Fruit fly (Drosophila melanogaster) whole organism, embryonic: Measurements from ENCODE around the gene Muc18B.

Experiments
- Adf1 ChIP-seq: fragments of 200-800 bp; sonication (Bioruptor generic); IDR thresholded peaks from 2 replicates; pipeline ENCODE4 v1.3.6; 2022; ENCODE audit warnings: missing biosample characterization, missing genetic modification characterization
- CG10366 ChIP-seq: fragments of 200-800 bp; sonication (Bioruptor generic); IDR thresholded peaks from 2 replicates; pipeline ENCODE4 v1.3.6; 2022; ENCODE audit warnings: missing biosample characterization, missing genetic modification characterization
- CG11504 ChIP-seq: fragments of 200-800 bp; sonication (Bioruptor generic); optimal IDR thresholded peaks from 3 replicates; lab custom pipeline; 2019; ENCODE audit warnings: missing biosample characterization, mild to moderate bottlenecking, missing genetic modification characterization, moderate library complexity
- CG11695 ChIP-seq: fragments of 200-800 bp; sonication (Bioruptor generic); IDR thresholded peaks from 3 replicates; pipeline ENCODE4 v1.3.6; 2022; ENCODE audit warnings: missing biosample characterization, missing genetic modification characterization
- CG14860 ChIP-seq: fragments of 200-800 bp; sonication (Bioruptor generic); IDR thresholded peaks from 3 replicates; pipeline ENCODE4 v1.3.6; 2022; ENCODE audit warnings: missing biosample characterization, missing genetic modification characterization; ENCODE audit not compliant: partially characterized antibody
- CG15011 ChIP-seq: fragments of 200-800 bp; sonication (Bioruptor generic); optimal IDR thresholded peaks from 3 replicates; lab custom pipeline; 2018; ENCODE audit warnings: missing biosample characterization, mild to moderate bottlenecking, missing genetic modification characterization
- CG15073 ChIP-seq: fragments of 200-800 bp; sonication (Bioruptor generic); optimal IDR thresholded peaks from 2 replicates; lab custom pipeline; 2016; ENCODE audit warnings: missing biosample characterization, missing genetic modification characterization
- CG1603 ChIP-seq: fragments of 200-800 bp; sonication (Bioruptor generic); optimal IDR thresholded peaks from 2 replicates; lab custom pipeline; 2019; ENCODE audit warnings: missing biosample characterization, mild to moderate bottlenecking, missing genetic modification characterization, moderate library complexity
- CG16779 ChIP-seq: fragments of 200-800 bp; sonication (Bioruptor generic); IDR thresholded peaks from 2 replicates; pipeline ENCODE4 v1.3.6; 2022; ENCODE audit warnings: missing biosample characterization, missing genetic modification characterization
- CG17361 ChIP-seq: fragments of 200-800 bp; sonication (Bioruptor generic); IDR thresholded peaks from 3 replicates; pipeline ENCODE4 v1.3.6; 2022; ENCODE audit warnings: missing biosample characterization, missing genetic modification characterization
- CG17568 ChIP-seq: fragments of 200-800 bp; sonication (Bioruptor generic); optimal IDR thresholded peaks from 2 replicates; lab custom pipeline; 2018; ENCODE audit warnings: missing biosample characterization, mild to moderate bottlenecking, missing genetic modification characterization, moderate library complexity
- CG2889 ChIP-seq: fragments of 200-800 bp; sonication (Bioruptor generic); IDR thresholded peaks from 3 replicates; pipeline ENCODE4 v1.3.6; 2022; ENCODE audit warnings: missing biosample characterization, missing genetic modification characterization
- CG31441 ChIP-seq: fragments of 200-800 bp; sonication (Bioruptor generic); IDR thresholded peaks from 2 replicates; pipeline ENCODE4 v1.3.6; 2022; ENCODE audit warnings: missing biosample characterization, missing genetic modification characterization
- CG3163 ChIP-seq: fragments of 200-800 bp; sonication (Bioruptor generic); optimal IDR thresholded peaks from 3 replicates; lab custom pipeline; 2016; ENCODE audit warnings: missing biosample characterization, missing genetic modification characterization
- CG4360 ChIP-seq: fragments of 200-800 bp; sonication (Bioruptor generic); IDR thresholded peaks from 2 replicates; pipeline ENCODE4 v1.3.6; 2022; ENCODE audit warnings: missing biosample characterization, missing genetic modification characterization
- CG6683 ChIP-seq: fragments of 200-800 bp; sonication (Bioruptor generic); optimal IDR thresholded peaks from 2 replicates; lab custom pipeline; 2017; ENCODE audit warnings: missing biosample characterization, mild to moderate bottlenecking, missing genetic modification characterization, missing genetic modification reagents
- CG6689 ChIP-seq: fragments of 200-800 bp; sonication (Bioruptor generic); IDR thresholded peaks from 2 replicates; pipeline ENCODE4 v1.3.6; 2022; ENCODE audit warnings: missing biosample characterization, missing genetic modification characterization
- CG8290 ChIP-seq, 3 experiments: fragments of 200-800 bp; sonication (Bioruptor generic); optimal IDR thresholded peaks; 2 replicates each; lab custom pipeline; 2016 to 2019; ENCODE audit warnings: missing biosample characterization in 3 of 3, missing genetic modification characterization in 3 of 3, mild to moderate bottlenecking in 2 of 3, moderate library complexity in 1 of 3
- CG8359 ChIP-seq: fragments of 200-800 bp; sonication (Bioruptor generic); optimal IDR thresholded peaks from 2 replicates; lab custom pipeline; 2017; ENCODE audit warnings: missing biosample characterization, mild to moderate bottlenecking, missing genetic modification characterization, borderline replicate concordance
- CG9437 ChIP-seq: fragments of 200-800 bp; sonication (Bioruptor generic); optimal IDR thresholded peaks from 2 replicates; lab custom pipeline; 2018; ENCODE audit warnings: missing biosample characterization, mild to moderate bottlenecking, missing genetic modification characterization
- CG9609 ChIP-seq: fragments of 200-800 bp; sonication (Bioruptor generic); optimal IDR thresholded peaks from 3 replicates; lab custom pipeline; 2016; ENCODE audit warnings: missing biosample characterization, missing genetic modification characterization
- CG9797 ChIP-seq: fragments of 200-800 bp; sonication (Bioruptor generic); optimal IDR thresholded peaks from 3 replicates; lab custom pipeline; 2018; ENCODE audit warnings: missing biosample characterization, mild to moderate bottlenecking, missing genetic modification characterization
- CHES-1-like ChIP-seq: fragments of 200-800 bp; sonication (Bioruptor generic); optimal IDR thresholded peaks from 2 replicates; lab custom pipeline; 2016; ENCODE audit warnings: missing biosample characterization, missing genetic modification characterization
- CoRest ChIP-seq: fragments of 200-800 bp; sonication (Bioruptor generic); optimal IDR thresholded peaks from 3 replicates; lab custom pipeline; 2018; ENCODE audit warnings: missing biosample characterization, mild to moderate bottlenecking, missing genetic modification characterization, moderate library complexity
- Dfd ChIP-seq, 2 experiments: fragments of >200 bp; optimal IDR thresholded peaks; 2 replicates each; lab custom pipeline; 2017; ENCODE audit warnings: missing biosample characterization in 2 of 2, missing genetic modification characterization in 2 of 2
- Dll ChIP-seq: fragments of 200-800 bp; sonication (Bioruptor generic); IDR thresholded peaks from 4 replicates; pipeline ENCODE4 v1.3.6; 2022; ENCODE audit warnings: missing biosample characterization, missing genetic modification characterization; ENCODE audit not compliant: partially characterized antibody
- Eip74EF ChIP-seq, 2 experiments: fragments of 200-800 bp in 1 of 2; fragments of >200 bp in 1 of 2; sonication (Bioruptor generic) in 1 of 2; optimal IDR thresholded peaks; 2 replicates each; lab custom pipeline; 2017 to 2019; ENCODE audit warnings: missing biosample characterization in 2 of 2, missing genetic modification characterization in 2 of 2, mild to moderate bottlenecking in 1 of 2, moderate library complexity in 1 of 2
- Gug ChIP-seq: fragments of 200-800 bp; sonication (Bioruptor generic); IDR thresholded peaks from 4 replicates; pipeline ENCODE4 v1.3.6; 2022; ENCODE audit warnings: missing biosample characterization, missing genetic modification characterization
- Hand ChIP-seq: fragments of 200-800 bp; sonication (Bioruptor generic); optimal IDR thresholded peaks from 2 replicates; lab custom pipeline; 2017; ENCODE audit warnings: mild to moderate bottlenecking, missing biosample characterization, missing genetic modification reagents, missing genetic modification characterization
- Lpt ChIP-seq: fragments of >200 bp; optimal IDR thresholded peaks from 2 replicates; lab custom pipeline; 2018; ENCODE audit warnings: missing biosample characterization, missing genetic modification characterization
- MTF-1 ChIP-seq: fragments of 200-800 bp; sonication (Bioruptor generic); optimal IDR thresholded peaks from 2 replicates; lab custom pipeline; 2018; ENCODE audit warnings: missing biosample characterization, mild to moderate bottlenecking, missing genetic modification characterization, borderline replicate concordance
- Myb ChIP-seq: fragments of 200-800 bp; sonication (Bioruptor generic); optimal IDR thresholded peaks from 2 replicates; lab custom pipeline; 2016; ENCODE audit warnings: missing biosample characterization, missing genetic modification characterization
- Nf-YB ChIP-seq: fragments of 200-800 bp; sonication (Bioruptor generic); optimal IDR thresholded peaks from 3 replicates; lab custom pipeline; 2019; ENCODE audit warnings: missing biosample characterization, mild to moderate bottlenecking, missing genetic modification characterization, moderate library complexity
- Opbp ChIP-seq: fragments of 200-800 bp; sonication (Bioruptor generic); IDR thresholded peaks from 3 replicates; pipeline ENCODE4 v1.3.6; 2022; ENCODE audit warnings: missing biosample characterization, missing genetic modification characterization; ENCODE audit not compliant: partially characterized antibody
- Ravus ChIP-seq: fragments of 200-800 bp; sonication (Bioruptor generic); IDR thresholded peaks from 2 replicates; pipeline ENCODE4 v1.3.6; 2022; ENCODE audit warnings: missing biosample characterization, missing genetic modification characterization
- Rfx ChIP-seq: fragments of 200-800 bp; sonication (Bioruptor generic); IDR thresholded peaks from 2 replicates; pipeline ENCODE4 v1.3.6; 2022; ENCODE audit warnings: missing biosample characterization, missing genetic modification characterization
- Sin3A ChIP-seq: fragments of >200 bp; optimal IDR thresholded peaks from 2 replicates; lab custom pipeline; 2018
- bowl ChIP-seq: fragments of 200-800 bp; sonication (Bioruptor generic); IDR thresholded peaks from 2 replicates; pipeline ENCODE4 v1.3.6; 2022; ENCODE audit warnings: missing biosample characterization, missing genetic modification characterization
- da ChIP-seq: fragments of 200-800 bp; sonication (Bioruptor generic); optimal IDR thresholded peaks from 2 replicates; lab custom pipeline; 2016; ENCODE audit warnings: missing biosample characterization, missing genetic modification characterization
- gcm2 ChIP-seq: fragments of 200-800 bp; sonication (Bioruptor generic); optimal IDR thresholded peaks from 2 replicates; lab custom pipeline; 2016; ENCODE audit warnings: missing biosample characterization, missing genetic modification characterization
- gem ChIP-seq: fragments of 200-800 bp; sonication (Bioruptor generic); optimal IDR thresholded peaks from 2 replicates; lab custom pipeline; 2019; ENCODE audit warnings: missing biosample characterization, mild to moderate bottlenecking, missing genetic modification characterization, moderate library complexity
- gro ChIP-seq: fragments of 200-800 bp; sonication (Bioruptor generic); optimal IDR thresholded peaks from 2 replicates; lab custom pipeline; 2016; ENCODE audit warnings: missing biosample characterization, missing genetic modification characterization
- kni ChIP-seq: fragments of 200-800 bp; sonication (Bioruptor generic); optimal IDR thresholded peaks from 3 replicates; lab custom pipeline; 2017; ENCODE audit warnings: mild to moderate bottlenecking, missing biosample characterization, missing genetic modification reagents, missing genetic modification characterization
- lbe ChIP-seq: fragments of 200-800 bp; sonication (Bioruptor generic); optimal IDR thresholded peaks from 2 replicates; lab custom pipeline; 2016; ENCODE audit warnings: missing biosample characterization, mild to moderate bottlenecking, missing genetic modification characterization
- lov ChIP-seq, 2 experiments: fragments of 200-800 bp in 1 of 2; fragments of >200 bp in 1 of 2; sonication (Bioruptor generic) in 1 of 2; IDR thresholded peaks in 1 of 2; optimal IDR thresholded peaks in 1 of 2; 2 replicates in 1 of 2; 3 replicates in 1 of 2; pipeline versions ENCODE4 v1.3.6 to Lab custom; 2017 to 2022; ENCODE audit warnings: missing biosample characterization in 1 of 2, missing genetic modification characterization in 1 of 2
- peb ChIP-seq: fragments of 200-800 bp; sonication (Bioruptor generic); IDR thresholded peaks from 2 replicates; pipeline ENCODE4 v1.3.6; 2022; ENCODE audit warnings: missing biosample characterization, missing genetic modification characterization
- pzg ChIP-seq: fragments of 200-800 bp; sonication (Bioruptor generic); optimal IDR thresholded peaks from 3 replicates; lab custom pipeline; 2018; ENCODE audit warnings: missing biosample characterization, mild to moderate bottlenecking, missing genetic modification characterization, moderate library complexity
- sens-2 ChIP-seq: fragments of 200-800 bp; sonication (Bioruptor generic); IDR thresholded peaks from 2 replicates; pipeline ENCODE4 v1.3.6; 2022; ENCODE audit warnings: missing biosample characterization, missing genetic modification characterization
- sob ChIP-seq: fragments of 200-800 bp; sonication (Bioruptor generic); IDR thresholded peaks from 2 replicates; pipeline ENCODE4 v1.3.6; 2022; ENCODE audit warnings: missing biosample characterization, missing genetic modification characterization
- tna ChIP-seq: fragments of 200-800 bp; sonication (Bioruptor generic); IDR thresholded peaks from 2 replicates; pipeline ENCODE4 v1.3.6; 2022; ENCODE audit warnings: missing biosample characterization, missing genetic modification characterization; ENCODE audit not compliant: partially characterized antibody

Gene Muc18B

DNA sequence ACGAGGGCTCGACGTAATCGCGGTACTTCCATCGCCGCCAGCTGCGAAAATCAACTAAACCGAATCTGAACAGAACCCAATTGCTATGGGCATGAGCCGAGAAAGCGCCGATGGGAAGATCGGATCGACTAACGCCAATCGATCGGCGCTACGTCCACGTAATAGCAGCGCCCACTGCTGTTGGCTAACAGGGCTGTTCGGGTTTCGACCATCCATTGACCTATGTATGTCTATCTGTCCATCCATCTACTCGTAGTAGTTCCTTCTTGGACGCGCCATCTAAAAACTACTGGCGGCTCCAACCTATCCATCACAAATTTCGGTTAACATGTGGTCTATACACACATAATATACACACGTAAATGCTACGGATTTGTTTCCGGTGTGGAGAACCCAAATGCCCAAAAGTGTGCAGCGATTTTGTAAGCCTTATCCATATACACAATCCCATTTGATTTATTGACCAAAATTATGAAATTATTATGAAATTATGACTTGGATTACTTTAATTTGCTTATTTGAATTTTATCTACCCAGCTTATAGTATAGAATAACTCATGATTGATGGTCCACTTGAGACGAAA is 26.6 kb downstream of the Muc18B start, which contains the start of gene CG14196 (continued):
- TF ChIP-seq Hand (GFP tag; lab: Kevin White, UChicago): no peak
- no peak for TF ChIP-seq Adf1 (GFP tag; lab: Robert Waterston, UW)
- no peak for TF ChIP-seq CG6689 (GFP tag; lab: Robert Waterston, UW)
- TF ChIP-seq gem (tag; lab: Kevin White, UChicago): no peak
- no peak for TF ChIP-seq CG6683 (GFP tag; lab: Kevin White, UChicago)
- TF ChIP-seq CG9797 (GFP tag; lab: Kevin White, UChicago): no peak
- TF ChIP-seq Opbp (GFP tag; lab: Robert Waterston, UW): no peak
- no peak for TF ChIP-seq gcm2
- TF ChIP-seq Myb (GFP tag; lab: Kevin White, UChicago): no peak
- TF ChIP-seq CG15073 (GFP tag; lab: Kevin White, UChicago): no peak
- TF ChIP-seq CG2889 (GFP tag; lab: Robert Waterston, UW): no peak
- TF ChIP-seq Nf-YB (GFP tag; lab: Kevin White, UChicago): no peak
- TF ChIP-seq CG8359: no peak
- TF ChIP-seq tna (GFP tag; lab: Robert Waterston, UW): no peak
- TF ChIP-seq Rfx (GFP tag; lab: Robert Waterston, UW): no peak
- no peak for TF ChIP-seq gro (GFP tag; lab: Kevin White, UChicago)
- peak; percentile 20 for TF ChIP-seq CG9437
- TF ChIP-seq Sin3A (lab: Kevin White, UChicago): no peak
- TF ChIP-seq bowl (GFP tag; lab: Robert Waterston, UW): no peak
- no peak for TF ChIP-seq Gug
- TF ChIP-seq CG14860: no peak
- TF ChIP-seq CHES-1-like: no peak
- no peak for TF ChIP-seq Ravus (GFP tag; lab: Robert Waterston, UW)
- peak; percentile 52 for TF ChIP-seq CG8290 (GFP tag; optimal IDR thresholded peaks at IDR 0.05; lab: Kevin White, UChicago)
- TF ChIP-seq CG8290 (tag; optimal IDR thresholded peaks at IDR 0.05; lab: Kevin White, UChicago): peak in 1 of 2 experiments; percentile 24
- no peak for TF ChIP-seq MTF-1
- TF ChIP-seq lbe (GFP tag; lab: Kevin White, UChicago): no peak
- TF ChIP-seq CG1603 (tag; lab: Kevin White, UChicago): peak; percentile 2
- TF ChIP-seq CG31441 (GFP tag; lab: Robert Waterston, UW): no peak
- TF ChIP-seq sob (GFP tag; lab: Robert Waterston, UW): no peak
- no peak for TF ChIP-seq Eip74EF (GFP tag; optimal IDR thresholded peaks at IDR 0.05; lab: Kevin White, UChicago)
- no peak for TF ChIP-seq pzg
- TF ChIP-seq lov (optimal IDR thresholded peaks at IDR 0.05; lab: Kevin White, UChicago): no peak
- no peak for TF ChIP-seq lov (GFP tag; IDR thresholded peaks at IDR 0.05; lab: Robert Waterston, UW)
- no peak for TF ChIP-seq Dfd (GFP tag; optimal IDR thresholded peaks at IDR 0.05; lab: Kevin White, UChicago)
- TF ChIP-seq CG11504 (tag; lab: Kevin White, UChicago): no peak
- no peak for TF ChIP-seq da (GFP tag; lab: Kevin White, UChicago)
- no peak for TF ChIP-seq CG10366 (GFP tag; lab: Robert Waterston, UW)
- no peak for TF ChIP-seq sens-2
- TF ChIP-seq CG11695 (GFP tag; lab: Robert Waterston, UW): no peak
- TF ChIP-seq CG17568: no peak
- no peak for TF ChIP-seq kni (GFP tag; lab: Kevin White, UChicago)
- TF ChIP-seq CG16779 (GFP tag; lab: Robert Waterston, UW): no peak
- no peak for TF ChIP-seq CG3163 (GFP tag; lab: Kevin White, UChicago)
- no peak for TF ChIP-seq CoRest
- no peak for TF ChIP-seq CG17361 (GFP tag; lab: Robert Waterston, UW)
- no peak for TF ChIP-seq Dll (GFP tag; lab: Robert Waterston, UW)
- TF ChIP-seq CG15011: no peak
- no peak for TF ChIP-seq Lpt (GFP tag; lab: Kevin White, UChicago)
- no peak for TF ChIP-seq peb (GFP tag; lab: Robert Waterston, UW)
- TF ChIP-seq CG9609 (GFP tag; lab: Kevin White, UChicago): no peak
- no peak for TF ChIP-seq CG4360 (GFP tag; lab: Robert Waterston, UW)
